Fruit fly (Drosophila melanogaster): ENCODE data around the gene pnt.

The pnt gene

dm6 chr3R:23368235-23368634, 22.3 kb upstream of the pnt start:
- no peak for TF ChIP-seq sage (GFP tag; optimal IDR thresholded peaks at IDR 0.05)
- no peak for TF ChIP-seq tai (GFP tag; optimal IDR thresholded peaks at IDR 0.05)
- TF ChIP-seq psq (GFP tag; optimal IDR thresholded peaks at IDR 0.05) = no peak
- TF ChIP-seq dsf (GFP tag; optimal IDR thresholded peaks at IDR 0.05; ENCODE audit: borderline replicate concordance) = no peak
- no peak for TF ChIP-seq Abd-B (GFP tag; optimal IDR thresholded peaks at IDR 0.05)
- TF ChIP-seq Hr83 (GFP tag; optimal IDR thresholded peaks at IDR 0.05; ENCODE audit: poor library complexity, severe bottlenecking) = no peak
- TF ChIP-seq Myc (optimal IDR thresholded peaks at IDR 0.05) = no peak
- TF ChIP-seq Dif (GFP tag; optimal IDR thresholded peaks at IDR 0.05; ENCODE audit: partially characterized antibody) = no peak
- no peak for TF ChIP-seq Hnf4 (GFP tag; optimal IDR thresholded peaks at IDR 0.05)
- TF ChIP-seq jim (GFP tag; optimal IDR thresholded peaks at IDR 0.05) = no peak
- no peak for TF ChIP-seq sv (GFP tag; optimal IDR thresholded peaks at IDR 0.05)
- no peak for TF ChIP-seq foxo (GFP tag; optimal IDR thresholded peaks at IDR 0.05)
- TF ChIP-seq lola (GFP tag; optimal IDR thresholded peaks at IDR 0.05) = no peak
- TF ChIP-seq dl (GFP tag; optimal IDR thresholded peaks at IDR 0.05; ENCODE audit: insufficient read depth in 1 of 2, partially characterized antibody in 2 of 2) = no peak
- no peak for TF ChIP-seq Sp1 (GFP tag; optimal IDR thresholded peaks at IDR 0.05)
- TF ChIP-seq N (GFP tag; optimal IDR thresholded peaks at IDR 0.05) = no peak
- no peak for TF ChIP-seq Mio (GFP tag; optimal IDR thresholded peaks at IDR 0.05)
- TF ChIP-seq CG32264 (GFP tag; optimal IDR thresholded peaks at IDR 0.05) = no peak
- TF ChIP-seq br (GFP tag; optimal IDR thresholded peaks at IDR 0.05) = no peak

dm6 chr3R:23367540-23367939, 21.6 kb upstream of the pnt start:
- TF ChIP-seq Hr78 (GFP tag; optimal IDR thresholded peaks at IDR 0.05) (no peak), br (GFP tag; optimal IDR thresholded peaks at IDR 0.05) (no peak), pan (optimal IDR thresholded peaks at IDR 0.05) (no peak)

DNA sequence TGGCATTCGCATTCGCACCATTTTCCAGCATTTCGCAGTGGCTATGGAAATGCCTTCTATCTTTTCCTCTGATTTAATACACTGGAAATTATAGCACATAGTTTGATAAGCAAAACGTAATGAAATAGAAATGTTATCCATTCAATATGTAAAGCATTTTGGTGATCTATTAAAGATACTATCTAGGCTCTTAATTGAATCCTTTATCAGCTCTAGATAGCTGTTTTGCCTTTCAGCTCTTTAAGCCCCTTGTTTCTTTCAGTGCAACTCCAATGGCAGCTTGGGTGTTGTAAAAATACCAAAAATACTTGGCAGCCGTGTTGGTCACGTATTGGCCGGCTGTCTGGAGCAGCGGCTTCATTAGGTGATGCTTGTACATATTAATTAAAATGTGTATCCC, 19.1 kb upstream of the pnt start:
- no peak for TF ChIP-seq lola (GFP tag; optimal IDR thresholded peaks at IDR 0.05)
- no peak for TF ChIP-seq Hr83 (GFP tag; optimal IDR thresholded peaks at IDR 0.05; ENCODE audit: poor library complexity, severe bottlenecking)
- no peak for TF ChIP-seq fru (GFP tag; optimal IDR thresholded peaks at IDR 0.05)
- no peak for TF ChIP-seq Vsx2 (GFP tag; optimal IDR thresholded peaks at IDR 0.05; ENCODE audit: partially characterized antibody)
- no peak for TF ChIP-seq jim (GFP tag; optimal IDR thresholded peaks at IDR 0.05)

dm6 chr3R:23363515-23364124, 17.7 kb upstream of the pnt start, which contains the start of gene CG4408:
Gene CG4408, minus strand, starts transcription at chr3R:23363574.
- peak in 1 of 2 experiments; percentile 93 for TF ChIP-seq foxo (GFP tag; optimal IDR thresholded peaks at IDR 0.05)
- no peak for TF ChIP-seq N (GFP tag; optimal IDR thresholded peaks at IDR 0.05)
- no peak for TF ChIP-seq jim (GFP tag; optimal IDR thresholded peaks at IDR 0.05)
- peak; percentile 95 for TF ChIP-seq ey (GFP tag; optimal IDR thresholded peaks at IDR 0.05)
- peak; percentile 86 for TF ChIP-seq woc (GFP tag; optimal IDR thresholded peaks at IDR 0.05)
- peak; percentile 91 for TF ChIP-seq fru (GFP tag; optimal IDR thresholded peaks at IDR 0.05)
- no peak for TF ChIP-seq CrebA (GFP tag; optimal IDR thresholded peaks at IDR 0.05; ENCODE audit: borderline replicate concordance)
- peak; percentile 1 for TF ChIP-seq Mio (GFP tag; optimal IDR thresholded peaks at IDR 0.05)
- no peak for TF ChIP-seq dl (GFP tag; optimal IDR thresholded peaks at IDR 0.05; ENCODE audit: insufficient read depth in 1 of 2, partially characterized antibody in 2 of 2)
- TF ChIP-seq Dif (GFP tag; optimal IDR thresholded peaks at IDR 0.05; ENCODE audit: partially characterized antibody) = no peak
- TF ChIP-seq lola (GFP tag; optimal IDR thresholded peaks at IDR 0.05) = no peak
- TF ChIP-seq br (GFP tag; optimal IDR thresholded peaks at IDR 0.05) = peak; percentile 93
- TF ChIP-seq CG32264 (GFP tag; optimal IDR thresholded peaks at IDR 0.05) = no peak
- no peak for TF ChIP-seq Myc (optimal IDR thresholded peaks at IDR 0.05)
- TF ChIP-seq Jra (GFP tag; optimal IDR thresholded peaks at IDR 0.05) = peak; percentile 83
- TF ChIP-seq dmrt93B (GFP tag; optimal IDR thresholded peaks at IDR 0.05) = peak; percentile 80
- TF ChIP-seq usp (GFP tag; optimal IDR thresholded peaks at IDR 0.05) = no peak
- no peak for TF ChIP-seq Abd-B (GFP tag; optimal IDR thresholded peaks at IDR 0.05)
- peak; percentile 72 for TF ChIP-seq pan (optimal IDR thresholded peaks at IDR 0.05)
- TF ChIP-seq sv (GFP tag; optimal IDR thresholded peaks at IDR 0.05) = peak; percentile 14
- TF ChIP-seq OdsH (GFP tag; optimal IDR thresholded peaks at IDR 0.05) = peak; percentile 93
- peak; percentile 52 for TF ChIP-seq h (GFP tag; optimal IDR thresholded peaks at IDR 0.05)
- TF ChIP-seq psq (GFP tag; optimal IDR thresholded peaks at IDR 0.05) = peak; percentile 86
- TF ChIP-seq GATAd (GFP tag; optimal IDR thresholded peaks at IDR 0.05) = peak; percentile 52
- TF ChIP-seq HLH106 (tag; optimal IDR thresholded peaks at IDR 0.05) = peak; percentile 93
- TF ChIP-seq brk (GFP tag; optimal IDR thresholded peaks at IDR 0.05) = peak; percentile 84
- no peak for TF ChIP-seq Hr83 (GFP tag; optimal IDR thresholded peaks at IDR 0.05; ENCODE audit: poor library complexity, severe bottlenecking)
- TF ChIP-seq tai (GFP tag; optimal IDR thresholded peaks at IDR 0.05) = no peak
- no peak for TF ChIP-seq Hr78 (GFP tag; optimal IDR thresholded peaks at IDR 0.05)
- peak; percentile 55 for TF ChIP-seq dsf (GFP tag; optimal IDR thresholded peaks at IDR 0.05; ENCODE audit: borderline replicate concordance)
- TF ChIP-seq Sp1 (GFP tag; optimal IDR thresholded peaks at IDR 0.05) = peak; percentile 90
- peak; percentile 94 for TF ChIP-seq Hnf4 (GFP tag; optimal IDR thresholded peaks at IDR 0.05)
- peak; percentile 75 for TF ChIP-seq sage (GFP tag; optimal IDR thresholded peaks at IDR 0.05)
- no peak for TF ChIP-seq Rel (GFP tag; optimal IDR thresholded peaks at IDR 0.05)
- peak; percentile 68 for TF ChIP-seq Rel (tag; optimal IDR thresholded peaks at IDR 0.05)
- peak; percentile 90 for TF ChIP-seq CG9705 (GFP tag; optimal IDR thresholded peaks at IDR 0.05)
- TF ChIP-seq rgr (GFP tag; optimal IDR thresholded peaks at IDR 0.05) = peak; percentile 90
- no peak for TF ChIP-seq Dfd (GFP tag; optimal IDR thresholded peaks at IDR 0.05)
- no peak for TF ChIP-seq Vsx2 (GFP tag; optimal IDR thresholded peaks at IDR 0.05; ENCODE audit: partially characterized antibody)
